Worm (Caenorhabditis elegans): ENCODE data around the gene rps-9.

DNA sequence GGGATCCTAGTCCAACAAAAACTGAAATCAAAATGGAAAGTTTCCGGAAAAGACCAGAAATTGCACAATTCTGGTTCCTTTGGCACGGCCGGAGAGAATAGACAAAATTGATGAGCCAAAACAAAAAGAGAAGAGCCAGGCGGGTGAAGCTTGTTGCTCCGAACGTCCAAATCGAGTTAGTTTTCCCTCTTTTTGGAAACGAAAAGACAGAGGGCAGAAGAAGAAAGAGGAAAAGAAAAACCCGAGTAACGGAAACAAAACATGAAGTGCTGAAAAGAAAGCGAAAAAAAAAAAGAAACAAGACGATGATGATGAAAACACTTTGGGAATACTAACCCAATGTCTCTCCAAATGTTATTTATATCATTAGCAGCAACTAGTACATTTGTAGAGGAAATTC is 34.6 kb downstream of the rps-9 start:
- TF ChIP-seq W03F9.2 (tag; optimal IDR thresholded peaks at IDR 0.05) (no peak), him-1 (tag; optimal IDR thresholded peaks at IDR 0.05) (no peak)

Data from whole organism, L4/young adult.